Worm (Caenorhabditis elegans) whole organism, mixed stage, embryonic: Measurements from ENCODE around the gene pqn-35.

ENCODE experiments used
- M03D4.4 ChIP-seq: sonication (generic microtip); optimal IDR thresholded peaks from 2 replicates; lab custom pipeline; 2017; ENCODE audit warnings: mild to moderate bottlenecking, missing genetic modification characterization, missing compliant biosample characterization
- bed-3 ChIP-seq: fragments of 200-800 bp; sonication (Bioruptor generic); optimal IDR thresholded peaks from 3 replicates; lab custom pipeline; 2018; ENCODE audit warnings: mild to moderate bottlenecking, missing genetic modification characterization, moderate library complexity, missing compliant biosample characterization
- blmp-1 ChIP-seq: fragments of 150-350 bp; optimal IDR thresholded peaks from 2 replicates; lab custom pipeline; 2014; ENCODE audit warnings: missing biosample characterization, missing genetic modification characterization
- ceh-39 ChIP-seq: fragments of 150-350 bp; optimal IDR thresholded peaks from 2 replicates; lab custom pipeline; 2014; ENCODE audit warnings: missing biosample characterization, missing genetic modification characterization
- ceh-43 ChIP-seq: fragments of 200-800 bp; sonication (Bioruptor generic); optimal IDR thresholded peaks from 2 replicates; lab custom pipeline; 2018; ENCODE audit warnings: mild to moderate bottlenecking, missing genetic modification characterization, moderate library complexity, missing compliant biosample characterization
- ceh-83 ChIP-seq: fragments of 200-800 bp; sonication (Bioruptor generic); optimal IDR thresholded peaks from 2 replicates; lab custom pipeline; 2018; ENCODE audit warnings: mild to moderate bottlenecking, missing genetic modification characterization, missing compliant biosample characterization
- ces-1 ChIP-seq: fragments of 150-350 bp; optimal IDR thresholded peaks from 2 replicates; lab custom pipeline; 2014; ENCODE audit warnings: missing biosample characterization, missing genetic modification reagents, missing genetic modification characterization
- cnd-1 ChIP-seq: fragments of 200-800 bp; sonication (Bioruptor generic); optimal IDR thresholded peaks from 2 replicates; lab custom pipeline; 2018; ENCODE audit warnings: mild to moderate bottlenecking, missing genetic modification characterization, missing compliant biosample characterization
- drap-1 ChIP-seq: fragments of 200-800 bp; sonication (Bioruptor generic); optimal IDR thresholded peaks from 3 replicates; lab custom pipeline; 2018; ENCODE audit warnings: mild to moderate bottlenecking, missing genetic modification characterization, missing compliant biosample characterization
- elt-1 ChIP-seq: sonication (generic microtip); optimal IDR thresholded peaks from 2 replicates; lab custom pipeline; 2017; ENCODE audit warnings: missing genetic modification characterization, mild to moderate bottlenecking, missing compliant biosample characterization, antibody characterized with exemption, moderate library complexity, borderline replicate concordance; ENCODE audit not compliant: insufficient read depth
- elt-3 ChIP-seq: fragments of 150-350 bp; optimal IDR thresholded peaks from 2 replicates; lab custom pipeline; 2014; ENCODE audit warnings: missing biosample characterization, missing genetic modification characterization
- flh-1 ChIP-seq: fragments of 200-800 bp; sonication (Bioruptor generic); optimal IDR thresholded peaks from 2 replicates; lab custom pipeline; 2018; ENCODE audit warnings: mild to moderate bottlenecking, missing genetic modification characterization, moderate library complexity, missing compliant biosample characterization
- ham-2 ChIP-seq: fragments of 200-800 bp; sonication (Bioruptor generic); optimal IDR thresholded peaks from 2 replicates; lab custom pipeline; 2018; ENCODE audit warnings: mild to moderate bottlenecking, missing genetic modification characterization, missing compliant biosample characterization
- hlh-1 ChIP-seq: fragments of 150-350 bp; optimal IDR thresholded peaks from 2 replicates; lab custom pipeline; 2014; ENCODE audit warnings: missing biosample characterization, missing genetic modification reagents, missing genetic modification characterization
- lin-13 ChIP-seq: fragments of 150-350 bp; optimal IDR thresholded peaks from 2 replicates; lab custom pipeline; 2014; ENCODE audit warnings: missing biosample characterization, missing genetic modification characterization
- lin-32 ChIP-seq: fragments of 200-800 bp; sonication (Bioruptor generic); optimal IDR thresholded peaks from 2 replicates; lab custom pipeline; 2018; ENCODE audit warnings: mild to moderate bottlenecking, missing genetic modification characterization, missing compliant biosample characterization
- lsy-2 ChIP-seq: fragments of 150-350 bp; optimal IDR thresholded peaks from 2 replicates; lab custom pipeline; 2014; ENCODE audit warnings: missing biosample characterization, missing genetic modification characterization
- mab-5 ChIP-seq: fragments of 150-350 bp; optimal IDR thresholded peaks from 2 replicates; lab custom pipeline; 2014; ENCODE audit warnings: missing biosample characterization, missing genetic modification characterization
- mep-1 ChIP-seq: fragments of 150-350 bp; optimal IDR thresholded peaks from 2 replicates; lab custom pipeline; 2017; ENCODE audit warnings: missing biosample characterization, missing genetic modification reagents, missing genetic modification characterization, inconsistent platforms
- mls-2 ChIP-seq: sonication (generic microtip); optimal IDR thresholded peaks from 2 replicates; lab custom pipeline; 2016; ENCODE audit warnings: mild to moderate bottlenecking, missing genetic modification characterization, moderate library complexity, missing compliant biosample characterization
- nhr-12 ChIP-seq: fragments of 150-350 bp; optimal IDR thresholded peaks from 2 replicates; lab custom pipeline; 2014; ENCODE audit warnings: missing biosample characterization, missing genetic modification characterization
- nhr-2 ChIP-seq: fragments of 150-350 bp; optimal IDR thresholded peaks from 2 replicates; lab custom pipeline; 2014; ENCODE audit warnings: missing biosample characterization, missing genetic modification characterization
- nhr-237 ChIP-seq: fragments of 150-350 bp; optimal IDR thresholded peaks from 2 replicates; lab custom pipeline; 2014; ENCODE audit warnings: missing biosample characterization, missing genetic modification characterization
- nhr-28 ChIP-seq: fragments of 150-350 bp; optimal IDR thresholded peaks from 2 replicates; lab custom pipeline; 2014; ENCODE audit warnings: missing biosample characterization, missing genetic modification characterization
- nhr-76 ChIP-seq: sonication (generic microtip); optimal IDR thresholded peaks from 2 replicates; lab custom pipeline; 2017; ENCODE audit warnings: missing biosample characterization, missing genetic modification characterization
- pha-4 ChIP-seq: fragments of 150-350 bp; optimal IDR thresholded peaks from 2 replicates; lab custom pipeline; 2018; ENCODE audit warnings: missing biosample characterization, missing genetic modification reagents, missing genetic modification characterization
- sem-2 ChIP-seq: fragments of 200-800 bp; sonication (Bioruptor generic); optimal IDR thresholded peaks from 2 replicates; lab custom pipeline; 2018; ENCODE audit warnings: mild to moderate bottlenecking, missing genetic modification characterization, missing compliant biosample characterization
- snpc-4 ChIP-seq: fragments of 150-350 bp; optimal IDR thresholded peaks from 2 replicates; lab custom pipeline; 2014; ENCODE audit warnings: missing biosample characterization, missing genetic modification characterization
- sptf-1 ChIP-seq: sonication (generic microtip); optimal IDR thresholded peaks from 2 replicates; lab custom pipeline; 2017; ENCODE audit warnings: mild to moderate bottlenecking, missing genetic modification characterization, moderate library complexity, missing compliant biosample characterization
- tbx-8 ChIP-seq: fragments of 200-800 bp; sonication (Bioruptor generic); optimal IDR thresholded peaks from 2 replicates; lab custom pipeline; 2018; ENCODE audit warnings: mild to moderate bottlenecking, missing genetic modification characterization, moderate library complexity, missing compliant biosample characterization
- unc-120 ChIP-seq: sonication (generic microtip); optimal IDR thresholded peaks from 2 replicates; lab custom pipeline; 2017; ENCODE audit warnings: missing genetic modification characterization, missing compliant biosample characterization; ENCODE audit not compliant: poor library complexity, severe bottlenecking
- unc-39 ChIP-seq: fragments of 150-350 bp; optimal IDR thresholded peaks from 2 replicates; lab custom pipeline; 2014; ENCODE audit warnings: missing biosample characterization, missing genetic modification characterization
- unc-62 ChIP-seq: fragments of 150-350 bp; optimal IDR thresholded peaks from 2 replicates; lab custom pipeline; 2014; ENCODE audit warnings: missing biosample characterization, missing genetic modification reagents, missing genetic modification characterization
- zip-8 ChIP-seq: fragments of 150-350 bp; optimal IDR thresholded peaks from 2 replicates; lab custom pipeline; 2014; ENCODE audit warnings: missing biosample characterization, missing genetic modification characterization
- ztf-11 ChIP-seq: fragments of 150-350 bp; optimal IDR thresholded peaks from 2 replicates; lab custom pipeline; 2014; ENCODE audit warnings: missing biosample characterization, missing genetic modification characterization

pqn-35 gene

DNA sequence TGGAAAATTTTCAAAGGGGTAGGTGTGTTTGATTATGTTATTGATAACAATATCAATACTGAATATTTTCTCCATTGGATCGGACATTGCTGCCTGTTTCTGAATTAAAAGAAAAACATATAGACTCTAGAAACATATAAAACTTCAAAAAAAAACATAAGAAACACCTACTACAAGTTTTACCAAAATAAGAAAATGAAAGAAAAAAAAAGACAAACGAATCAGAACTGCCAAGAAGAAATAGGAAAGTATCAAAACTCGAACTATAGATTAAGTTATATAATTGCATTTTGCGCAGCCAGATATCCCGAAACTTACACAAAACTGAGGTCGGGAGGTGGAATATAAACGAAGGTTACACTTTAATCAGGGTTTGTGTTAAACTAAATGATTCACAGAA is 52.6 kb downstream of the pqn-35 start, which contains the start of gene T05A7.11:
TSS of gene T05A7.11 (minus strand) at position 101 of the 400 bp plus-strand sequence.
- TF ChIP-seq elt-1 (tag; lab: Kevin White, UChicago) (no peak), mep-1 (tag; lab: Kevin White, UChicago) (no peak), nhr-2 (tag; lab: Kevin White, UChicago) (no peak), M03D4.4 (tag; lab: Kevin White, UChicago) (no peak), unc-62 (GFP tag; lab: Kevin White, UChicago) (no peak), mls-2 (tag; lab: Kevin White, UChicago) (no peak), nhr-237 (tag; lab: Kevin White, UChicago) (no peak), sptf-1 (tag; lab: Kevin White, UChicago) (no peak), nhr-76 (tag; lab: Kevin White, UChicago) (no peak), flh-1 (GFP tag; lab: Kevin White, UChicago) (no peak), ces-1 (GFP tag; lab: Kevin White, UChicago) (no peak), blmp-1 (no peak), elt-3 (tag; lab: Kevin White, UChicago) (no peak), tbx-8 (GFP tag; lab: Kevin White, UChicago) (no peak), unc-39 (tag; lab: Kevin White, UChicago) (no peak), bed-3 (GFP tag; lab: Kevin White, UChicago) (no peak), ceh-83 (GFP tag; lab: Kevin White, UChicago) (no peak)

DNA sequence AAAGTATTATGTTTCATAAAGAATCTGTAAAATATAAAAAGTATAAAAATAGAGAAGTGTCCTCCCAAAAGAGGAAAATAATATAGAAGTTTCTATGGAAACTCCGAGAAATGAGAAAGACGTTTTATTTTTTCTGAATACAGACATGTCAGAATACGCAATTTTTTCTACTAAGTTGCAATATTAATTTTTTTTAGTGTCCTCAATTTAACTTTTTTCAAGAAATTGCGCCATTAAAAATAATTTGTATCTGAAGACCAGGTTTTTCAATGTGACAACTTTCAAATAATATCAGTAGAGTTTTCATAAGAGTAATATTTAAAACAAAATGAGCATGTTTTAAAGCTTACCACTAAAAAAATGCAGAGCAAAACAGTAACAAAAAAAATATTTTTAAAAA is 54.8 kb downstream of the pqn-35 start, which contains the start of gene fut-5:
TSS of gene fut-5 (minus strand) at position 101 of the 400 bp plus-strand sequence.
- TF ChIP-seq ztf-11 (tag; lab: Kevin White, UChicago): no peak
- TF ChIP-seq lin-13 (tag; lab: Kevin White, UChicago): no peak
- no peak for TF ChIP-seq ces-1 (GFP tag; lab: Kevin White, UChicago)
- no peak for TF ChIP-seq nhr-76 (tag; lab: Kevin White, UChicago)
- no peak for TF ChIP-seq bed-3 (GFP tag; lab: Kevin White, UChicago)
- TF ChIP-seq mab-5 (tag; lab: Kevin White, UChicago): no peak
- no peak for TF ChIP-seq unc-39 (tag; lab: Kevin White, UChicago)
- TF ChIP-seq nhr-28 (tag; lab: Kevin White, UChicago): no peak
- TF ChIP-seq nhr-12 (tag; lab: Kevin White, UChicago): no peak
- no peak for TF ChIP-seq zip-8 (tag; lab: Kevin White, UChicago)
- no peak for TF ChIP-seq cnd-1
- no peak for TF ChIP-seq blmp-1
- no peak for TF ChIP-seq sptf-1 (tag; lab: Kevin White, UChicago)

DNA sequence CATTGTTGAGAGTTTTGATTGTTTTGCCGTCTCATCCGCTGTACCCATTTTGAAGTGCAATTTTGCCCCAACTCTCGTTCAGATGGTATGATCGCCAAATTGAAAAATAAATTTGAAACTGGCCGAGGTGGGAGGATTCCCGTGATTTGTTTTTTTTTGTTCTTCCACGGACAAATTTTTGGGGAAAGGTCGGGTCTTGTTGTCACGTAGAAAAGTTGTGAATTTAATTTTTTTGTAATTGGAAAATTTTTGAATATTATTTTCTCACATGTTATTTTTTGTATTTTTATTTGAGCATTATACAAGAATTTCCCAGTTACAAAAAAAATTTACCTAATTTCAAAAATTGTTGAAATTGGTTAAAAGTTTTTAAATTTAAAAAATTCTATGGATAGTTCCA is 58.9 kb downstream of the pqn-35 start, which contains the start of gene T05A7.6:
TSS of gene T05A7.6 (minus strand) at position 101 of the 400 bp plus-strand sequence.
- TF ChIP-seq unc-120 (tag; lab: Kevin White, UChicago) (no peak), nhr-237 (tag; lab: Kevin White, UChicago) (no peak), ceh-39 (tag; lab: Kevin White, UChicago) (no peak), lin-32 (GFP tag; lab: Kevin White, UChicago) (no peak)

DNA sequence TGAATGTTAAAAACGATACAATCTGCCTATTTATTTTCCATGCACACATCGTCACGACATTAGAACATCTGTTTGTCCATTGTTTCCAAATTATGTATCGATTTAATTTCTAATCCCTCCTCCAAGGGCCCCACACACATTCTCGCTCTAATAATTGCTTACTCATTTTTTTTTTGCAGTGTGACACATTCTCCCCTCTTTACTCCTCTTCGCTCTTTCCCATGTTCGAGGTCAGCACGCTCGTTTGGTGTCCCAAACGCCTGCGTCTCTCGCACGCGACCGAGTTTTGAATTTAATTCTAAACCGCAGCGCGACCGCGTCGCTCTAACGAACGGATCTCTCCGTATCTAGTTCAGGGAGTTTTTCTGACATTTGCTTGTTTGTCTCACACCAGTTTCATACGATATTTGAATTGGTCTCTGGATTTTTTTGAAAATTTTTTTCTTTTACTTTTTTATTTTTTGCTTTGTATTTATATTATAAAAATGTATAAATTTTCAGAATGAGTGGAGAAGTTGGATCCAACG is 59.9 kb downstream of the pqn-35 start, which contains the start of the genes clec-140 and hmg-11:
TSS of gene clec-140 (plus strand) at position 477 of the 527 bp plus-strand sequence.
TSS of gene hmg-11 (plus strand) at position 502 of the 527 bp plus-strand sequence.
- TF ChIP-seq mep-1 (tag; lab: Kevin White, UChicago): peak; percentile 90
- TF ChIP-seq zip-8 (tag; lab: Kevin White, UChicago): no peak
- no peak for TF ChIP-seq bed-3 (GFP tag; lab: Kevin White, UChicago)
- TF ChIP-seq unc-62 (GFP tag; lab: Kevin White, UChicago): peak; percentile 43
- no peak for TF ChIP-seq drap-1
- no peak for TF ChIP-seq mab-5 (tag; lab: Kevin White, UChicago)
- TF ChIP-seq cnd-1: peak; percentile 91
- TF ChIP-seq mls-2 (tag; lab: Kevin White, UChicago): peak; percentile 60
- TF ChIP-seq lsy-2 (tag; lab: Kevin White, UChicago): peak; percentile 3
- peak; percentile 65 for TF ChIP-seq sptf-1 (tag; lab: Kevin White, UChicago)
- TF ChIP-seq pha-4: peak; percentile 12
- no peak for TF ChIP-seq unc-39 (tag; lab: Kevin White, UChicago)
- no peak for TF ChIP-seq elt-3 (tag; lab: Kevin White, UChicago)
- TF ChIP-seq ham-2 (GFP tag; lab: Kevin White, UChicago): no peak
- no peak for TF ChIP-seq tbx-8 (GFP tag; lab: Kevin White, UChicago)
- TF ChIP-seq unc-120 (tag; lab: Kevin White, UChicago): peak; percentile 43
- TF ChIP-seq ces-1 (GFP tag; lab: Kevin White, UChicago): peak; percentile 83
- no peak for TF ChIP-seq ceh-83 (GFP tag; lab: Kevin White, UChicago)
- TF ChIP-seq nhr-28 (tag; lab: Kevin White, UChicago): no peak
- peak; percentile 63 for TF ChIP-seq nhr-2 (tag; lab: Kevin White, UChicago)
- no peak for TF ChIP-seq flh-1 (GFP tag; lab: Kevin White, UChicago)
- TF ChIP-seq hlh-1: peak; percentile 19
- TF ChIP-seq ceh-43: peak; percentile 22
- no peak for TF ChIP-seq M03D4.4 (tag; lab: Kevin White, UChicago)
- no peak for TF ChIP-seq snpc-4 (tag; lab: Kevin White, UChicago)
- no peak for TF ChIP-seq sem-2 (GFP tag; lab: Kevin White, UChicago)
- TF ChIP-seq elt-1 (tag; lab: Kevin White, UChicago): no peak
- TF ChIP-seq lin-13 (tag; lab: Kevin White, UChicago): peak; percentile 30
- TF ChIP-seq ceh-39 (tag; lab: Kevin White, UChicago): peak; percentile 67
- TF ChIP-seq nhr-237 (tag; lab: Kevin White, UChicago): no peak
- TF ChIP-seq ztf-11 (tag; lab: Kevin White, UChicago): peak; percentile 76
- TF ChIP-seq lin-32 (GFP tag; lab: Kevin White, UChicago): peak; percentile 59
- no peak for TF ChIP-seq blmp-1
- no peak for TF ChIP-seq nhr-76 (tag; lab: Kevin White, UChicago)
- TF ChIP-seq nhr-12 (tag; lab: Kevin White, UChicago): no peak
- TF ChIP-seq, all 35 proteins: peak for 16
